Fruit fly (Drosophila melanogaster) whole organism, embryonic: ENCODE results near the gene Cln7.

Source experiments
- Abd-B ChIP-seq: fragments of 200-800 bp; sonication (Bioruptor generic); optimal IDR thresholded peaks from 2 replicates; lab custom pipeline; 2018; ENCODE audit warnings: missing biosample characterization, mild to moderate bottlenecking, missing genetic modification characterization, moderate library complexity
- Adf1 ChIP-seq: fragments of 200-800 bp; sonication (Bioruptor generic); IDR thresholded peaks from 2 replicates; pipeline ENCODE4 v1.3.6; 2022; ENCODE audit warnings: missing biosample characterization, missing genetic modification characterization
- CG10366 ChIP-seq: fragments of 200-800 bp; sonication (Bioruptor generic); IDR thresholded peaks from 2 replicates; pipeline ENCODE4 v1.3.6; 2022; ENCODE audit warnings: missing biosample characterization, missing genetic modification characterization
- CG13123 ChIP-seq: fragments of 200-800 bp; sonication (Bioruptor generic); optimal IDR thresholded peaks from 2 replicates; lab custom pipeline; 2016; ENCODE audit warnings: missing biosample characterization, missing genetic modification characterization
- CG13287 ChIP-seq: fragments of 200-800 bp; sonication (Bioruptor generic); IDR thresholded peaks from 2 replicates; pipeline ENCODE4 v1.3.6; 2022; ENCODE audit warnings: missing biosample characterization, missing genetic modification characterization; ENCODE audit not compliant: partially characterized antibody
- CG16779 ChIP-seq: fragments of 200-800 bp; sonication (Bioruptor generic); IDR thresholded peaks from 2 replicates; pipeline ENCODE4 v1.3.6; 2022; ENCODE audit warnings: missing biosample characterization, missing genetic modification characterization
- CG18011 ChIP-seq: fragments of 200-800 bp; sonication (Bioruptor generic); optimal IDR thresholded peaks from 2 replicates; lab custom pipeline; 2017; ENCODE audit warnings: missing biosample characterization, missing genetic modification characterization, mild to moderate bottlenecking, moderate library complexity, missing genotype
- CG18599 ChIP-seq: fragments of 200-800 bp; sonication (Bioruptor generic); optimal IDR thresholded peaks from 3 replicates; lab custom pipeline; 2017; ENCODE audit warnings: missing biosample characterization, missing genetic modification characterization, mild to moderate bottlenecking, moderate library complexity, missing genetic modification reagents
- CG30403 ChIP-seq: fragments of 200-800 bp; sonication (Bioruptor generic); optimal IDR thresholded peaks from 3 replicates; lab custom pipeline; 2016; ENCODE audit warnings: missing biosample characterization, missing genetic modification characterization
- CG31388 ChIP-seq: fragments of 200-800 bp; sonication (Bioruptor generic); optimal IDR thresholded peaks from 2 replicates; lab custom pipeline; 2016; ENCODE audit warnings: missing biosample characterization, missing genetic modification characterization
- CG3163 ChIP-seq: fragments of 200-800 bp; sonication (Bioruptor generic); optimal IDR thresholded peaks from 3 replicates; lab custom pipeline; 2016; ENCODE audit warnings: missing biosample characterization, missing genetic modification characterization
- CG7839 ChIP-seq: fragments of 200-800 bp; sonication (Bioruptor generic); optimal IDR thresholded peaks from 3 replicates; lab custom pipeline; 2018; ENCODE audit warnings: missing biosample characterization, mild to moderate bottlenecking, missing genetic modification characterization, moderate library complexity
- CTCF ChIP-seq: fragments of 200-800 bp; sonication (Bioruptor generic); optimal IDR thresholded peaks from 2 replicates; lab custom pipeline; 2017; ENCODE audit warnings: missing biosample characterization, mild to moderate bottlenecking, missing genetic modification characterization, moderate library complexity
- Chrac-16 ChIP-seq: fragments of 200-800 bp; sonication (Bioruptor generic); optimal IDR thresholded peaks from 3 replicates; lab custom pipeline; 2016; ENCODE audit warnings: missing biosample characterization, missing genetic modification characterization
- Deaf1 ChIP-seq: fragments of 200-800 bp; optimal IDR thresholded peaks from 3 replicates; lab custom pipeline; 2019; ENCODE audit warnings: missing biosample characterization, mild to moderate bottlenecking, missing genetic modification characterization, moderate library complexity
- Ets65A ChIP-seq: fragments of 200-800 bp; sonication (Bioruptor generic); peaks from one replicate; lab custom pipeline; 2016; ENCODE audit warnings: missing biosample characterization, missing genetic modification characterization
- GATAe ChIP-seq: fragments of 200-800 bp; sonication (Bioruptor generic); conservative IDR thresholded peaks from 2 replicates; pipeline ENCODE4 v1.3.6; 2022; ENCODE audit warnings: missing biosample characterization, missing genetic modification characterization
- Jarid2 ChIP-seq: fragments of 200-800 bp; sonication (Bioruptor generic); optimal IDR thresholded peaks from 3 replicates; lab custom pipeline; 2017; ENCODE audit warnings: mild to moderate bottlenecking, missing biosample characterization, missing genetic modification reagents, missing genetic modification characterization
- Lim3 ChIP-seq: fragments of 200-800 bp; sonication (Bioruptor generic); IDR thresholded peaks from 2 replicates; pipeline ENCODE4 v1.3.6; 2022; ENCODE audit warnings: missing biosample characterization, missing genetic modification characterization
- Rfx ChIP-seq: fragments of 200-800 bp; sonication (Bioruptor generic); IDR thresholded peaks from 2 replicates; pipeline ENCODE4 v1.3.6; 2022; ENCODE audit warnings: missing biosample characterization, missing genetic modification characterization
- Spps ChIP-seq: fragments of 200-800 bp; sonication (Bioruptor generic); optimal IDR thresholded peaks from 2 replicates; lab custom pipeline; 2018; ENCODE audit warnings: missing biosample characterization, mild to moderate bottlenecking, missing genetic modification characterization
- Trl ChIP-seq, 3 experiments: fragments of >200 bp in 2 of 3; fragments of 200-800 bp in 1 of 3; sonication (Bioruptor generic) in 1 of 3; optimal IDR thresholded peaks; 2 replicates in 1 of 3; 3 replicates in 2 of 3; lab custom pipeline; 2016 to 2017; ENCODE audit warnings: missing biosample characterization in 1 of 3, missing genetic modification characterization in 1 of 3
- abd-A ChIP-seq: fragments of 200-800 bp; sonication (Bioruptor generic); optimal IDR thresholded peaks from 3 replicates; lab custom pipeline; 2019; ENCODE audit warnings: missing biosample characterization, mild to moderate bottlenecking, missing genetic modification characterization, moderate library complexity
- amos ChIP-seq: fragments of 200-800 bp; sonication (Bioruptor generic); IDR thresholded peaks from 2 replicates; pipeline ENCODE4 v1.3.6; 2022; ENCODE audit warnings: missing biosample characterization, missing genetic modification characterization; ENCODE audit not compliant: partially characterized antibody
- cg ChIP-seq: fragments of 200-800 bp; sonication (Bioruptor generic); optimal IDR thresholded peaks from 3 replicates; lab custom pipeline; 2019; ENCODE audit warnings: missing biosample characterization, mild to moderate bottlenecking, missing genetic modification characterization, moderate library complexity
- grau ChIP-seq: fragments of 200-800 bp; optimal IDR thresholded peaks from 3 replicates; lab custom pipeline; 2019; ENCODE audit warnings: missing biosample characterization, mild to moderate bottlenecking, missing genetic modification characterization, moderate library complexity
- otp ChIP-seq: fragments of 200-800 bp; sonication (Bioruptor generic); IDR thresholded peaks from 3 replicates; pipeline ENCODE4, ENCODE4 v1.3.6; 2022; ENCODE audit warnings: missing biosample characterization, missing genetic modification characterization
- row ChIP-seq: fragments of 200-800 bp; sonication (Bioruptor generic); IDR thresholded peaks from 3 replicates; pipeline ENCODE4 v1.3.6; 2022; ENCODE audit warnings: missing biosample characterization, missing genetic modification characterization
- scrt ChIP-seq: fragments of 200-800 bp; sonication (Bioruptor generic); optimal IDR thresholded peaks from 2 replicates; lab custom pipeline; 2018; ENCODE audit warnings: missing biosample characterization, mild to moderate bottlenecking, missing genetic modification characterization, moderate library complexity
- sens ChIP-seq: fragments of 200-800 bp; sonication (Bioruptor generic); peaks from one replicate; lab custom pipeline; 2016; ENCODE audit warnings: missing biosample characterization, missing genetic modification characterization
- zen2 ChIP-seq: fragments of 200-800 bp; sonication (Bioruptor generic); IDR thresholded peaks from 3 replicates; pipeline ENCODE4 v1.3.6; 2022; ENCODE audit warnings: missing biosample characterization, missing genetic modification characterization; ENCODE audit not compliant: partially characterized antibody

Gene Cln7

dm6 chr3L:7314133-7314532 lies 30.9 kb downstream of the Cln7 start (continued):
- peak; percentile 3 for TF ChIP-seq CG30403 (GFP tag; lab: Kevin White, UChicago)
- peak; percentile 43 for TF ChIP-seq CG18599 (GFP tag; lab: Kevin White, UChicago)
- no peak for TF ChIP-seq CG31388

dm6 chr3L:7313559-7314132 lies 31.3 kb downstream of the Cln7 start:
- TF ChIP-seq cg (GFP tag; lab: Kevin White, UChicago) (peak; percentile 4), Rfx (GFP tag; lab: Robert Waterston, UW) (0 out of 2 replicates have a peak, but pooled peaks have one; percentile 12), Ets65A (GFP tag; lab: Kevin White, UChicago) (peak; percentile 6), amos (GFP tag; lab: Robert Waterston, UW) (no peak), CG13287 (GFP tag; lab: Robert Waterston, UW) (no peak), Trl (optimal IDR thresholded peaks at IDR 0.05; lab: Kevin White, UChicago) (peak; percentile 41 to 77), Trl (GFP tag; optimal IDR thresholded peaks at IDR 0.05; lab: Kevin White, UChicago) (no peak), grau (no peak), CG13123 (GFP tag; lab: Kevin White, UChicago) (no peak), CG3163 (GFP tag; lab: Kevin White, UChicago) (peak; percentile 17), Chrac-16 (GFP tag; lab: Kevin White, UChicago) (no peak), CG18011 (GFP tag; lab: Kevin White, UChicago) (no peak), GATAe (GFP tag; lab: Robert Waterston, UW) (no peak), scrt (GFP tag; lab: Kevin White, UChicago) (peak; percentile 91)

DNA sequence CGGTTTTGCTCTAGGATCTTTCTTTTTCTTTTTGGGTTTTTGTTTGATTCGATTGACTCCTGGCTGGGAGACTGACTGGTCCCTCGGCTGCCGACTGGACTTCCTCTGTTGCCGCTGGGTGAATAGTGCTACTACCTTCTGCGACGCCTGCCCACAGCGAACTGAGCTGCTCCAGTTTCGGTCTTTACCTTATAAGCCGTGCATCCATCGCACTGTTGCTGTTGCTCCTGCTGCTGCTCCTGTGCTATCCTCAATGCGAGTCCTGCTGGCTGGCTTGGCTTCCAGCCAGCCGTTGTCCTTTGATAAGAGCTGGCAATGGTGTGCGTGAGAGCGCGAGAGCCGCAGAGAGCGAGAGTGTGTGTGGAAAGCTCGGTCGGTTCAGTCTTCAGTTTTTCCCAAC lies 32.2 kb downstream of the Cln7 start, which contains the start of gene unc-13-4A:
unc-13-4A (minus strand) TSS at position 143 of the 400 bp plus-strand sequence.
- TF ChIP-seq otp (0 out of 3 replicates have a peak, but pooled peaks have one; percentile 21), CG16779 (GFP tag; lab: Robert Waterston, UW) (peak; percentile 53; the same call in 1 of the 2 replicates), Deaf1 (tag; lab: Kevin White, UChicago) (peak; percentile 10), CTCF (GFP tag; lab: Kevin White, UChicago) (no peak), Trl (optimal IDR thresholded peaks at IDR 0.05; lab: Kevin White, UChicago) (peak; percentile 38 to 58), Trl (GFP tag; optimal IDR thresholded peaks at IDR 0.05; lab: Kevin White, UChicago) (no peak), Jarid2 (GFP tag; lab: Kevin White, UChicago) (peak; percentile 3), Spps (tag; lab: Kevin White, UChicago) (no peak), abd-A (tag; lab: Kevin White, UChicago) (peak; percentile 15), Adf1 (GFP tag; lab: Robert Waterston, UW) (peak; percentile 15; the same call in 1 of the 2 replicates), scrt (GFP tag; lab: Kevin White, UChicago) (peak; percentile 71), zen2 (0 out of 3 replicates have a peak, but pooled peaks have one; percentile 6), Lim3 (GFP tag; lab: Robert Waterston, UW) (no peak)

DNA sequence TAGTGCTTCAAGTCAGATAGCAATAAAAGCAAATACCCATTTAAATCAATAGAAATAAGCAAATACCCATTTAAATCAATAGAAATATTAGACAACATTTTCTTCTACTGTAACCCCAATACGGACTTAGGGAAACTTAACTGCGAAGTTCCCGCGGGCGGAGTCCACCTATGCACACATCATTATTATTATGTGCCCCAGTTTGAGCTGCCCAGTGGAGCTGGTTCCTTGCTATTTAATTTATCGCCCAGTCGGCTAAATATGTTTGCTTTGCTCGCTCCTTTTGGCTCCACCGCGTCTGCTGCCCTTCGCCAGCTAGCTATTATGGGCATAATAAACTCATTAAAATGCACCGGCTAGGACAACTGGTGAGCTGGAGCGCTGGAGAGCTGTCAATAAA lies 44.3 kb downstream of the Cln7 start:
- TF ChIP-seq row: peak; percentile 22; the same call in 1 of the 3 replicates
- no peak for TF ChIP-seq CG10366
- TF ChIP-seq Abd-B (GFP tag; lab: Kevin White, UChicago): no peak
- TF ChIP-seq CG7839: peak; percentile 1
- peak; percentile 14 for TF ChIP-seq CG18599 (GFP tag; lab: Kevin White, UChicago)
- peak; percentile 65 for TF ChIP-seq sens (GFP tag; lab: Kevin White, UChicago)
- peak; percentile 90 for TF ChIP-seq Ets65A (GFP tag; lab: Kevin White, UChicago)
